Worm (Caenorhabditis elegans) whole organism, young adult: Measurements from ENCODE around the gene abu-4.

Experiments
- C17E4.6 ChIP-seq: fragments of 200-800 bp; sonication (Bioruptor generic); IDR thresholded peaks from 2 replicates; pipeline ENCODE4 v1.3.6; 2022; ENCODE audit warnings: missing genetic modification reagents, missing genetic modification characterization, missing compliant biosample characterization
- F23B12.7 ChIP-seq: sonication (generic microtip); optimal IDR thresholded peaks from 2 replicates; lab custom pipeline; 2017; ENCODE audit warnings: missing genetic modification characterization, mild to moderate bottlenecking, missing compliant biosample characterization, antibody characterized with exemption, moderate library complexity; ENCODE audit not compliant: insufficient read depth
- F57A8.1 ChIP-seq: fragments of 200-800 bp; sonication (Bioruptor generic); optimal IDR thresholded peaks from 2 replicates; lab custom pipeline; 2018; ENCODE audit warnings: mild to moderate bottlenecking, missing genetic modification characterization, moderate library complexity, missing compliant biosample characterization
- K12H6.12 ChIP-seq: fragments of 200-800 bp; sonication (Bioruptor generic); optimal IDR thresholded peaks from 2 replicates; lab custom pipeline; 2018; ENCODE audit warnings: mild to moderate bottlenecking, missing genetic modification characterization, missing compliant biosample characterization
- Y53F4B.3 ChIP-seq: fragments of 200-800 bp; sonication (Bioruptor generic); IDR thresholded peaks from 2 replicates; pipeline ENCODE4 v1.3.6; 2022; ENCODE audit warnings: missing genetic modification reagents, missing genetic modification characterization, missing compliant biosample characterization
- Y56A3A.18 ChIP-seq: fragments of 200-800 bp; sonication (Bioruptor generic); IDR thresholded peaks from 2 replicates; pipeline ENCODE4 v1.3.6; 2022; ENCODE audit warnings: missing genetic modification reagents, missing genetic modification characterization, missing compliant biosample characterization
- Y67H2A.10 ChIP-seq: fragments of 200-800 bp; sonication (Bioruptor generic); conservative IDR thresholded peaks from 2 replicates; pipeline ENCODE4 v1.3.6; 2022; ENCODE audit warnings: missing genetic modification reagents, missing genetic modification characterization, missing compliant biosample characterization
- Y79H2A.3 ChIP-seq: fragments of 200-800 bp; sonication (Bioruptor generic); conservative IDR thresholded peaks from 2 replicates; pipeline ENCODE4 v1.3.6; 2022; ENCODE audit warnings: missing genetic modification reagents, missing genetic modification characterization, missing compliant biosample characterization
- Y95B8A.8 ChIP-seq: fragments of 200-800 bp; sonication (Bioruptor generic); IDR thresholded peaks from 2 replicates; pipeline ENCODE4 v1.3.6; 2022; ENCODE audit warnings: missing genetic modification reagents, missing genetic modification characterization, missing compliant biosample characterization
- attf-3 ChIP-seq: fragments of 200-800 bp; sonication (Bioruptor generic); conservative IDR thresholded peaks from 2 replicates; pipeline ENCODE4 v1.3.6; 2022; ENCODE audit warnings: missing genetic modification reagents, missing genetic modification characterization, missing compliant biosample characterization
- attf-6 ChIP-seq: fragments of 200-800 bp; sonication (Bioruptor generic); IDR thresholded peaks from 2 replicates; pipeline ENCODE4 v1.3.6; 2022; ENCODE audit warnings: missing genetic modification reagents, missing genetic modification characterization, missing compliant biosample characterization
- cebp-1 ChIP-seq, 2 experiments: fragments of 200-800 bp in 1 of 2; sonication (Bioruptor generic) in 1 of 2; sonication (generic microtip) in 1 of 2; IDR thresholded peaks in 1 of 2; optimal IDR thresholded peaks in 1 of 2; 2 replicates each; pipeline versions ENCODE4 v1.3.6 to Lab custom; 2017 to 2022; ENCODE audit warnings: missing compliant biosample characterization in 2 of 2, missing genetic modification characterization in 2 of 2, mild to moderate bottlenecking in 1 of 2, missing genetic modification reagents in 1 of 2, moderate library complexity in 1 of 2
- ceh-27 ChIP-seq: fragments of 200-800 bp; sonication (Bioruptor generic); optimal IDR thresholded peaks from 2 replicates; lab custom pipeline; 2018; ENCODE audit warnings: mild to moderate bottlenecking, missing genetic modification characterization, moderate library complexity, missing compliant biosample characterization
- ceh-58 ChIP-seq: fragments of 200-800 bp; sonication (Bioruptor generic); IDR thresholded peaks from 2 replicates; pipeline ENCODE4 v1.3.6; 2022; ENCODE audit warnings: missing genetic modification characterization, missing compliant biosample characterization
- chd-7 ChIP-seq: sonication (generic microtip); optimal IDR thresholded peaks from 2 replicates; lab custom pipeline; 2016; ENCODE audit warnings: mild to moderate bottlenecking, missing genetic modification characterization, moderate library complexity, missing compliant biosample characterization
- dox-1 ChIP-seq: fragments of 200-800 bp; sonication (Bioruptor generic); IDR thresholded peaks from 2 replicates; pipeline ENCODE4 v1.3.6; 2022; ENCODE audit warnings: missing genetic modification reagents, missing genetic modification characterization, missing compliant biosample characterization
- efl-1 ChIP-seq: fragments of 150-350 bp; optimal IDR thresholded peaks from 2 replicates; lab custom pipeline; 2014; ENCODE audit warnings: missing biosample characterization, missing genetic modification reagents, missing genetic modification characterization
- egl-18 ChIP-seq: fragments of 200-800 bp; sonication (Bioruptor generic); IDR thresholded peaks from 2 replicates; pipeline ENCODE4 v1.3.6; 2022; ENCODE audit warnings: missing genetic modification reagents, missing genetic modification characterization, missing compliant biosample characterization
- ets-4 ChIP-seq: fragments of 200-800 bp; sonication (Bioruptor generic); optimal IDR thresholded peaks from 2 replicates; lab custom pipeline; 2018; ENCODE audit warnings: mild to moderate bottlenecking, missing genetic modification characterization, missing compliant biosample characterization
- hmg-1.2 ChIP-seq: fragments of 200-800 bp; sonication (Bioruptor generic); IDR thresholded peaks from 2 replicates; pipeline ENCODE4 v1.3.6; 2022; ENCODE audit warnings: missing genetic modification reagents, missing genetic modification characterization, missing compliant biosample characterization
- hmg-20 ChIP-seq: fragments of 200-800 bp; sonication (Bioruptor generic); IDR thresholded peaks from 2 replicates; pipeline ENCODE4 v1.3.6; 2022; ENCODE audit warnings: missing genetic modification reagents, missing genetic modification characterization, missing compliant biosample characterization
- hrde-1 ChIP-seq: sonication (generic microtip); optimal IDR thresholded peaks from 2 replicates; lab custom pipeline; 2016; ENCODE audit warnings: missing genetic modification characterization, mild to moderate bottlenecking, missing compliant biosample characterization, moderate library complexity, missing genotype, missing genetic modification reagents, borderline replicate concordance
- hsf-1 ChIP-seq: fragments of 200-800 bp; sonication (Bioruptor generic); IDR thresholded peaks from 2 replicates; pipeline ENCODE4 v1.3.6; 2022; ENCODE audit warnings: missing genetic modification reagents, missing genetic modification characterization, missing compliant biosample characterization
- lin-26 ChIP-seq: fragments of 200-800 bp; sonication (Bioruptor generic); IDR thresholded peaks from 2 replicates; pipeline ENCODE4 v1.3.6; 2022; ENCODE audit warnings: missing genetic modification reagents, missing genetic modification characterization, missing compliant biosample characterization
- madf-10 ChIP-seq: sonication (generic microtip); optimal IDR thresholded peaks from 2 replicates; lab custom pipeline; 2016; ENCODE audit warnings: mild to moderate bottlenecking, missing genetic modification characterization, missing compliant biosample characterization
- madf-8 ChIP-seq: fragments of 200-800 bp; sonication (Bioruptor generic); conservative IDR thresholded peaks from 2 replicates; pipeline ENCODE4 v1.3.6; 2022; ENCODE audit warnings: missing genetic modification reagents, missing genetic modification characterization, missing compliant biosample characterization
- nfya-1 ChIP-seq: sonication (generic microtip); optimal IDR thresholded peaks from 2 replicates; lab custom pipeline; 2017; ENCODE audit warnings: antibody characterized with exemption, missing compliant biosample characterization, missing genetic modification characterization, borderline replicate concordance; ENCODE audit not compliant: insufficient read depth
- nfya-2 ChIP-seq: fragments of 200-800 bp; sonication (Bioruptor generic); IDR thresholded peaks from 2 replicates; pipeline ENCODE4 v1.3.6; 2022; ENCODE audit warnings: missing genetic modification reagents, missing genetic modification characterization, missing compliant biosample characterization
- nhr-80 ChIP-seq: sonication (generic microtip); optimal IDR thresholded peaks from 2 replicates; lab custom pipeline; 2016; ENCODE audit warnings: missing genetic modification characterization, missing compliant biosample characterization
- repo-1 ChIP-seq: sonication (generic microtip); optimal IDR thresholded peaks from 2 replicates; lab custom pipeline; 2017; ENCODE audit warnings: mild to moderate bottlenecking, missing genetic modification characterization, missing compliant biosample characterization
- rpc-1 ChIP-seq, 2 experiments: fragments of 150-350 bp in 1 of 2; sonication (generic microtip) in 1 of 2; optimal IDR thresholded peaks; 2 replicates each; lab custom pipeline; 2014 to 2018; ENCODE audit warnings: missing biosample characterization in 1 of 2, missing genetic modification characterization in 1 of 2, missing genetic modification reagents in 1 of 2, missing genotype in 1 of 2
- sea-2 ChIP-seq: fragments of 200-800 bp; sonication (Bioruptor generic); IDR thresholded peaks from 2 replicates; pipeline ENCODE4 v1.3.6; 2022; ENCODE audit warnings: missing genetic modification characterization, missing compliant biosample characterization
- snpc-1.1 ChIP-seq: sonication (generic microtip); optimal IDR thresholded peaks from 2 replicates; lab custom pipeline; 2017; ENCODE audit warnings: missing genetic modification characterization, mild to moderate bottlenecking, missing compliant biosample characterization, antibody characterized with exemption, moderate library complexity, missing genotype, missing genetic modification reagents; ENCODE audit not compliant: insufficient read depth
- snpc-3.4 ChIP-seq: sonication (generic microtip); optimal IDR thresholded peaks from 2 replicates; lab custom pipeline; 2017; ENCODE audit warnings: missing genetic modification characterization, mild to moderate bottlenecking, missing compliant biosample characterization, antibody characterized with exemption, moderate library complexity, missing genotype, missing genetic modification reagents
- somi-1 ChIP-seq: fragments of 200-800 bp; sonication (Bioruptor generic); optimal IDR thresholded peaks from 2 replicates; lab custom pipeline; 2018; ENCODE audit warnings: mild to moderate bottlenecking, missing genetic modification characterization, missing compliant biosample characterization
- tbx-9 ChIP-seq: sonication (generic microtip); optimal IDR thresholded peaks from 2 replicates; lab custom pipeline; 2016; ENCODE audit warnings: borderline replicate concordance, missing genetic modification characterization, inconsistent platforms, missing compliant biosample characterization
- ztf-18 ChIP-seq: sonication (generic microtip); optimal IDR thresholded peaks from 2 replicates; lab custom pipeline; 2016; ENCODE audit warnings: missing genotype, mild to moderate bottlenecking, missing genetic modification characterization, missing compliant biosample characterization

The abu-4 gene

ce11 chrV:2235848-2236247 is 38.8 kb upstream of the abu-4 start, which contains the start of gene cyp-33C4:
Gene cyp-33C4, plus strand, starts transcription at chrV:2236140.
- TF ChIP-seq cebp-1 (GFP tag; IDR thresholded peaks at IDR 0.05; lab: Robert Waterston, UW), result 0 out of 2 replicates have a peak, but pooled peaks have one; percentile 27
- TF ChIP-seq cebp-1 (tag; optimal IDR thresholded peaks at IDR 0.05; lab: Kevin White, UChicago), result peak; percentile 55
- TF ChIP-seq ztf-18 (tag; lab: Kevin White, UChicago), result no peak
- no peak for TF ChIP-seq F23B12.7 (tag; lab: Kevin White, UChicago)
- TF ChIP-seq hmg-1.2 (GFP tag; lab: Robert Waterston, UW), result peak; percentile 71; the same call in 1 of the 2 replicates
- peak; percentile 33 for TF ChIP-seq nhr-80 (tag; lab: Kevin White, UChicago)

DNA sequence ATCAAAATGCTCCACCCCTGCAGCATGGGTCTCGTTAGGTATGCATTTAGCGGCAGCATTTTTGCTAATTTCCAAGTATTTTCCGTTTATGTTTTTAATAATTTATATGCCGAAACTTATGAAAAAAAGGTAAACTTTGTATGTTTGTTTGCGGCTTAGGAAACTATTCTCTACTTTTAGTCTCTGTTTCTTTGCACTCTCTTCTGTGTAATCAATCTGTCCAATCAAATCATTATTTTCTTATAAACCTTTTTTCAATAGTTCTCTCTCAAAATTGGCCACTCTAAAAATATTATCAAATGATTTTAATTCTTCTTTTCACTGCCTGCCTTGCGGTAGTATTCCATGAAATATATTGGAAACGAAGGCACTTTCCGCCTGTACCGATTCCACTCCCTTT is 36.6 kb upstream of the abu-4 start:
- no peak for TF ChIP-seq nfya-1
- no peak for TF ChIP-seq ets-4 (GFP tag; lab: Kevin White, UChicago)
- TF ChIP-seq K12H6.12, result no peak
- TF ChIP-seq snpc-3.4 (tag; lab: Kevin White, UChicago), result no peak
- no peak for TF ChIP-seq attf-6
- TF ChIP-seq lin-26 (GFP tag; lab: Robert Waterston, UW), result no peak
- no peak for TF ChIP-seq somi-1 (GFP tag; lab: Kevin White, UChicago)
- TF ChIP-seq hrde-1 (tag; lab: Kevin White, UChicago), result no peak
- TF ChIP-seq repo-1 (tag; lab: Kevin White, UChicago), result no peak
- no peak for TF ChIP-seq Y53F4B.3 (GFP tag; lab: Robert Waterston, UW)
- no peak for TF ChIP-seq Y95B8A.8 (GFP tag; lab: Robert Waterston, UW)
- TF ChIP-seq C17E4.6 (GFP tag; lab: Robert Waterston, UW), result no peak
- no peak for TF ChIP-seq ceh-27 (GFP tag; lab: Kevin White, UChicago)
- TF ChIP-seq snpc-1.1 (tag; lab: Kevin White, UChicago), result no peak

DNA sequence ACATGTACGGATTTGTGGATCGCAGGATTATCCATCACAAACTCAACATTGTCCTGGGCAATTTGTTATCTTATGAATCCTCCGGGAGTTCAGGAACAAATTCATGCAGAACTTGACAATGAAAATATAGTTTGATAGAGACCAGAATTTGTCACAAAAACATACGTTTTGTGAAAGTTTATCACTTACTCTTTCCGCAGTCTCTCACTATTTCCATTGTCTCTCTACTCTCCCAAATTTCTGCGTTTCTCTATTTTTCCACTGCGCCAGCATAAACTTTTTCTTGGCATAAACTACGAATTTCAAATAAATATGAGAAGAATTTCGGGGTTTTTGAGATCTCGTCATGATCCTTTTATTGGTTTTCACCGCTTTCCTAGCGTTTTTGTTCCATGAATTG is 32.0 kb upstream of the abu-4 start, which contains the start of gene cyp-33C3:
TSS of gene cyp-33C3 (plus strand) at position 149 of the 400 bp plus-strand sequence.
- no peak for TF ChIP-seq Y56A3A.18 (GFP tag; lab: Robert Waterston, UW)
- TF ChIP-seq hmg-1.2 (GFP tag; lab: Robert Waterston, UW), result peak; percentile 41; the same call in 1 of the 2 replicates

- TF ChIP-seq nhr-80 (tag; lab: Kevin White, UChicago) (peak; percentile 4), attf-3 (GFP tag; lab: Robert Waterston, UW) (no peak), hmg-1.2 (GFP tag; lab: Robert Waterston, UW) (peak; percentile 80; the same call in 1 of the 2 replicates), F57A8.1 (GFP tag; lab: Kevin White, UChicago) (no peak)
Measured at ce11 chrV:2244751-2245150, 29.9 kb upstream of the abu-4 start, which contains the start of gene cyp-33C5. Gene cyp-33C5, plus strand, starts transcription at chrV:2245004.

DNA sequence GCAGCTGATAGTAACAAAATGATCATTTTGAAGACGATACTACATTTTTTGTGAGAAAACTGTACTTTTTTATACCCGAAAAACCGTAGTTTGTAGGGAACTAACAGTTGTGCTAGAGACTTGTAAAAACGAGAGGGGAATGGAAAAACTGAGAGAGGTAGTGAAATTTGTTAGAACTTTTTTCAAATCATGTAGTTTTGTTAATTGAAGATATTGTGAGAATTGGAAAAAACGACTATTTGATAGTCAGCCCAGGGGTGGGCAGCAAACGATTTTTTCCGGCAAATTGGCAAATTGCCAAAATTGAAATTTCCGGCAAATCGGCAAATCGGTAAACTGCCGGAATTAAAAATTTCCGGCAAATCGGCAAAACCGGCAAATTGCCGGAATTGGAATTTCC is 25.3 kb upstream of the abu-4 start, which contains the start of gene cyp-33C6:
TSS of gene cyp-33C6 (minus strand) at position 101 of the 400 bp plus-strand sequence.
- TF ChIP-seq madf-10 (tag; lab: Kevin White, UChicago) (no peak), tbx-9 (tag; lab: Kevin White, UChicago) (no peak), efl-1 (GFP tag; lab: Kevin White, UChicago) (no peak), madf-8 (GFP tag; lab: Robert Waterston, UW) (no peak), dox-1 (no peak), hmg-20 (GFP tag; lab: Robert Waterston, UW) (no peak), rpc-1 (optimal IDR thresholded peaks at IDR 0.05; lab: Kevin White, UChicago) (no peak), rpc-1 (tag; optimal IDR thresholded peaks at IDR 0.05; lab: Kevin White, UChicago) (no peak), sea-2 (GFP tag; lab: Robert Waterston, UW) (no peak), Y67H2A.10 (no peak), nhr-80 (tag; lab: Kevin White, UChicago) (no peak), egl-18 (GFP tag; lab: Robert Waterston, UW) (no peak), ceh-58 (GFP tag; lab: Robert Waterston, UW) (no peak), Y79H2A.3 (GFP tag; lab: Robert Waterston, UW) (no peak), chd-7 (tag; lab: Kevin White, UChicago) (no peak), nfya-2 (GFP tag; lab: Robert Waterston, UW) (no peak), hsf-1 (GFP tag; lab: Robert Waterston, UW) (no peak)
